Worm (Caenorhabditis elegans) whole organism, L3 larva: ENCODE data around the gene B0252.5.

Experiments
- R02D3.7 ChIP-seq: fragments of 150-350 bp; optimal IDR thresholded peaks from 2 replicates; lab custom pipeline; 2014; ENCODE audit warnings: missing biosample characterization, missing genetic modification characterization
- ZK546.5 ChIP-seq: sonication (generic microtip); optimal IDR thresholded peaks from 2 replicates; lab custom pipeline; 2017; ENCODE audit warnings: missing biosample characterization, missing genetic modification characterization
- ceh-16 ChIP-seq: sonication (generic microtip); optimal IDR thresholded peaks from 2 replicates; lab custom pipeline; 2017; ENCODE audit warnings: missing biosample characterization, missing genetic modification characterization
- ceh-28 ChIP-seq: fragments of 150-350 bp; optimal IDR thresholded peaks from 2 replicates; lab custom pipeline; 2014; ENCODE audit warnings: missing biosample characterization, missing genetic modification reagents, missing genetic modification characterization
- ceh-82 ChIP-seq: fragments of 150-350 bp; optimal IDR thresholded peaks from 2 replicates; lab custom pipeline; 2014; ENCODE audit warnings: missing biosample characterization, missing genetic modification characterization
- elt-2 ChIP-seq: sonication (generic microtip); optimal IDR thresholded peaks from 2 replicates; lab custom pipeline; 2016; ENCODE audit warnings: missing genetic modification reagents, mild to moderate bottlenecking, missing genetic modification characterization, missing compliant biosample characterization
- fkh-10 ChIP-seq: sonication (generic microtip); optimal IDR thresholded peaks from 2 replicates; lab custom pipeline; 2017; ENCODE audit warnings: missing biosample characterization, missing genetic modification reagents, missing genetic modification characterization
- fkh-2 ChIP-seq: fragments of 150-350 bp; optimal IDR thresholded peaks from 2 replicates; lab custom pipeline; 2014; ENCODE audit warnings: missing biosample characterization, missing genetic modification reagents, missing genetic modification characterization
- hmg-11 ChIP-seq: sonication (generic microtip); optimal IDR thresholded peaks from 2 replicates; lab custom pipeline; 2016; ENCODE audit warnings: missing genetic modification characterization, missing compliant biosample characterization
- jun-1 ChIP-seq: fragments of 150-350 bp; optimal IDR thresholded peaks from 2 replicates; lab custom pipeline; 2014; ENCODE audit warnings: missing biosample characterization, missing genetic modification reagents, missing genetic modification characterization
- lin-15B ChIP-seq: fragments of 150-350 bp; optimal IDR thresholded peaks from 2 replicates; lab custom pipeline; 2014; ENCODE audit warnings: missing biosample characterization, missing genetic modification characterization
- lin-39 ChIP-seq: fragments of 150-350 bp; optimal IDR thresholded peaks from 2 replicates; lab custom pipeline; 2018; ENCODE audit warnings: missing biosample characterization, missing genetic modification reagents, missing genetic modification characterization
- lsy-12 ChIP-seq: sonication (generic microtip); optimal IDR thresholded peaks from 2 replicates; lab custom pipeline; 2016; ENCODE audit warnings: mild to moderate bottlenecking, missing genetic modification characterization, missing compliant biosample characterization
- nfya-1 ChIP-seq: sonication (generic microtip); optimal IDR thresholded peaks from 2 replicates; lab custom pipeline; 2017; ENCODE audit warnings: missing genetic modification characterization, mild to moderate bottlenecking, missing compliant biosample characterization, antibody characterized with exemption, moderate library complexity; ENCODE audit not compliant: insufficient read depth
- nhr-12 ChIP-seq: fragments of 150-350 bp; optimal IDR thresholded peaks from 2 replicates; lab custom pipeline; 2014; ENCODE audit warnings: missing biosample characterization, missing genetic modification characterization
- nhr-28 ChIP-seq: fragments of 150-350 bp; optimal IDR thresholded peaks from 2 replicates; lab custom pipeline; 2014; ENCODE audit warnings: missing biosample characterization, missing genetic modification characterization
- nhr-43 ChIP-seq: sonication (generic microtip); optimal IDR thresholded peaks from 2 replicates; lab custom pipeline; 2016; ENCODE audit warnings: mild to moderate bottlenecking, missing genetic modification characterization, missing compliant biosample characterization; ENCODE audit not compliant: poor library complexity, severe bottlenecking
- nhr-67 ChIP-seq: fragments of 150-350 bp; optimal IDR thresholded peaks from 2 replicates; lab custom pipeline; 2014; ENCODE audit warnings: missing biosample characterization, missing genetic modification characterization
- nhr-77 ChIP-seq: fragments of 150-350 bp; optimal IDR thresholded peaks from 2 replicates; lab custom pipeline; 2014; ENCODE audit warnings: missing biosample characterization, missing genetic modification characterization
- pha-4 ChIP-seq: fragments of 150-350 bp; optimal IDR thresholded peaks from 2 replicates; lab custom pipeline; 2014; ENCODE audit warnings: missing biosample characterization, missing genetic modification reagents, missing genetic modification characterization
- pqm-1 ChIP-seq: fragments of 150-350 bp; optimal IDR thresholded peaks from 2 replicates; lab custom pipeline; 2017; ENCODE audit warnings: missing biosample characterization, missing genetic modification characterization, inconsistent platforms
- sea-2 ChIP-seq: fragments of 150-350 bp; sonication (generic microtip); optimal IDR thresholded peaks from 4 replicates; lab custom pipeline; 2014; ENCODE audit warnings: missing biosample characterization, missing genetic modification reagents, missing genetic modification characterization
- snpc-4 ChIP-seq: fragments of 150-350 bp; optimal IDR thresholded peaks from 2 replicates; lab custom pipeline; 2014; ENCODE audit warnings: missing biosample characterization, missing genetic modification characterization
- ztf-11 ChIP-seq: fragments of 150-350 bp; optimal IDR thresholded peaks from 2 replicates; lab custom pipeline; 2014; ENCODE audit warnings: missing biosample characterization, missing genetic modification characterization
- ztf-4 ChIP-seq: fragments of 150-350 bp; optimal IDR thresholded peaks from 2 replicates; lab custom pipeline; 2014; ENCODE audit warnings: missing biosample characterization, missing genetic modification characterization

Gene B0252.5

DNA sequence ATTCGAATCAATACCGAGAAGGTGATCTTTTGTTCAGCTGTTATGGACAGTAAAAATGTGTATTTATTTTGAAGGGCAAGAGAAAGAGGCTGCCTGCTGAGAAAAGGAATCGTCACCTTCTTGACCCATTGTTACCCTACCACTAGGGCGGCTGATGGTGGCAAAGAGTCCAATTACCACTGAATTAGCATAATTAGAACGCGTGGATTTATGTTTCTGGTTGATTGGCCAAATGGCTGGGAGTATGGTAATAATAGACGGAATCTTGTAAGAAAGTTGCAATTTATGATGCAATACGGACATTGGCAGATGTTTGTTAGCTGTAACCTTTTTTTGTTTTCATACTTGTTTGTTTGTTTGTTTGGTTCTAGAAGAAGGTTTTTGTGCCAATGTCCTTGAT, 21.2 kb upstream of the B0252.5 start:
- TF ChIP-seq fkh-10 (GFP tag; lab: Kevin White, UChicago), result no peak
- TF ChIP-seq ceh-28 (tag; lab: Kevin White, UChicago), result no peak

DNA sequence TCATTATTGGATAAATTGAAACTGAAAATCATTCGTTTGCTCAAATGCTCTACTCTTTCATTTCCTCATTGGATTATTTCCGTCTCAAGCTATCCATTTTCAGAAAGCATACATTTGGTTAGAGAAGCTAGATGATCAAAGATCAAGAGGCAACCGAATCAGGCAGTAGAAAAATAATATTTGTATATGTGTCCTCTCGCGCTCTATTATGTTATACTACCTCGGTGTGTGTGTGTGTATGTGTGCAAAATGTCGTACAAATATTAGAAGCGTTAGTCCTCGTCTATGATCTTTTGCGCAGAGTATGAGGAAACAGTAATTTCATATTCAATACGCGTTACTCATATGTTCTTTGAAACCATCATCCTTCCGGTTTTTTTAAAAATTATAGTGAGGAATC, 18.4 kb upstream of the B0252.5 start:
- TF ChIP-seq ceh-16, result no peak
- TF ChIP-seq ceh-28 (tag; lab: Kevin White, UChicago), result peak; percentile 2
- peak; percentile 74 for TF ChIP-seq pha-4

ce11 chrII:6936528-6936927, 17.9 kb upstream of the B0252.5 start:
- TF ChIP-seq fkh-2 (tag; lab: Kevin White, UChicago) (no peak), ztf-4 (tag; lab: Kevin White, UChicago) (no peak), pqm-1 (peak; percentile 9), lin-15B (tag; lab: Kevin White, UChicago) (no peak), fkh-10 (GFP tag; lab: Kevin White, UChicago) (no peak)

DNA sequence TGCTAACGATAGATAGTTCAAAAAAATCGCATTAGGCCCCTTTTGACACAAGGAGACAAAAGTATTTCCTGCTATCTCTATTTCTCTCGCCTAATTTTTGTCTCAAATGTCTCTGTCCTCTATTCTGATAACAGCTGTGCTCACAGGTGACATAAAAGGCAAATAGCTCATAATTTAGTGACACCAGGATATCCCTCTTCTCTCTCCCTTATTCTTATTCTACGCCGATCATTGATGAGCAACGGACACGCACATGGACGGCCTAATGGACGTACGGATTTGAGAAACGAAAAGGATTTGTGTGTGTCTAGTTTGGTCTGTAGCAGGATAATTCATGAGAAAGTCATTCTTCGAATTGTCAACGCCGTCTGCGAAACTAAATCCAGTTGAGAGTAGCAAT, 17.3 kb upstream of the B0252.5 start:
- TF ChIP-seq lin-15B (tag; lab: Kevin White, UChicago) (no peak), ztf-4 (tag; lab: Kevin White, UChicago) (no peak), nhr-28 (tag; lab: Kevin White, UChicago) (no peak), snpc-4 (no peak), nhr-43 (tag; lab: Kevin White, UChicago) (no peak), nhr-67 (no peak), nhr-12 (tag; lab: Kevin White, UChicago) (no peak)

DNA sequence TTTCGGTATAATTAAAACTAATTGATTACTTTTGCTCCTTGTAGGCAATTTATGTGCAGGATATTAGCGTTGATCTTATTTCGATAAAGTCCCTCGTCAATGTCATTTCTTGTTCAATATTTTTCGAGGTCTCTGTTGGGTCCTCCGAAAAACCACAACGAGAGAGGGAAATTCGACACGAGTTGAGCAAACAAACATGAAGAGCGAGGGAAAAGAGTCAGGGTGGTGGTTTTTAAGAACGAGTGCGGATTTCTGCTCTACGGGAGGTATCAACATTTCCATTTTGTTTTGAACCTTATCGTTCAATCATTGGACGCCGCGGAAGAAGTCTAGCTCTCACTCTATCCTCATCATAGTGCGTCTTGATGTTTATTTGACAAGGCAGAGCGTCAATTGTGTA, 16.1 kb upstream of the B0252.5 start:
- TF ChIP-seq lin-39 (tag; lab: Kevin White, UChicago) (peak; percentile 46), pha-4 (peak; percentile 43), sea-2 (no peak)

ce11 chrII:6932978-6933377, 14.3 kb upstream of the B0252.5 start:
- no peak for TF ChIP-seq jun-1 (tag; lab: Kevin White, UChicago)
- TF ChIP-seq nhr-77 (tag; lab: Kevin White, UChicago), result no peak
- no peak for TF ChIP-seq ztf-11 (tag; lab: Kevin White, UChicago)
- TF ChIP-seq pha-4, result peak; percentile 13
- TF ChIP-seq ceh-28 (tag; lab: Kevin White, UChicago), result peak; percentile 70

ce11 chrII:6930072-6930471, 11.4 kb upstream of the B0252.5 start:
- TF ChIP-seq fkh-10 (GFP tag; lab: Kevin White, UChicago), result no peak
- TF ChIP-seq pha-4, result peak; percentile 4
- TF ChIP-seq lsy-12 (tag; lab: Kevin White, UChicago), result no peak
- peak; percentile 1 for TF ChIP-seq elt-2 (tag; lab: Kevin White, UChicago)
- peak; percentile 28 for TF ChIP-seq nfya-1 (tag; lab: Kevin White, UChicago)

DNA sequence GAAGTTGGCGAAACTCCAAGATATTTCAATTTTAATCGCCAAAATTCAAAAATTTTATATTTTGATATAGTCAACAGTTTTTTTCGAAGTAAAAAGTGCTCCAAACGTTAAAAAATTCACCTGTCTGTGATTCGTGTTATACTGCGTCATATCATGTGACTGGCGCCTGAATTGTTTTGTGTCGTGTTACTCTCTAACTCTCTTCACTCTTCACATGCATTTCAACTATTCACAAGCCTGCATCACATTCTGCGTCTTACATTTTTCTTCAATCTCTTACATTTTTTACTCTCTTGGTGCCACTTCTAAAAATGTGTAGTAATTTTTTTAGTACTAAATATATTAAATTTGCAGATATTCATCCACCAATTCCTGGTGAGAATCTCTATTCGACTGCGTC, 9.7 kb upstream of the B0252.5 start, which contains the start of gene flcn-1:
TSS of gene flcn-1 (plus strand) at position 348 of the 400 bp plus-strand sequence.
- peak; percentile 47 for TF ChIP-seq pha-4
- peak; percentile 64 for TF ChIP-seq hmg-11
- TF ChIP-seq R02D3.7 (tag; lab: Kevin White, UChicago), result no peak
- TF ChIP-seq snpc-4, result peak; percentile 43
- peak; percentile 3 for TF ChIP-seq lsy-12 (tag; lab: Kevin White, UChicago)
- TF ChIP-seq nfya-1 (tag; lab: Kevin White, UChicago), result peak; percentile 57
- TF ChIP-seq pqm-1, result peak; percentile 2
- TF ChIP-seq ceh-82, result no peak
- TF ChIP-seq elt-2 (tag; lab: Kevin White, UChicago), result peak; percentile 50
- TF ChIP-seq, all 47 proteins: peak for 7

DNA sequence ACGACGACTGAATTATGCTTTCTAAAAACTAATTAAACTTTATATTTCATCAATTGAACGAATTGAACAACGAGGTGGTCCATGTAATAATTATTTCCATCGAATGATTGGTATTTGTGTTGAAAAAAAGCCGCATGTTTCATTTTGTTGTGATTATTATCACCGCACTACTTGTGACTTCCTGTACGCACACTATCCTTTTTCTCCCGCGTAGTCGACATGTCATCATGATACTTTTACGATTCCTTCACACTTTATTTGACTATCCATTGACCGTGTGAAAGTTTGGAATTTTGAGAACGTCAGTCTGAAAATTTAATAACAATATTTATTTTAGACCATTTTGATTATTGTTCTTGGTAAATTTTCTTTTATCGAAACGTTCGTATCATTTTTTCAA, 8.9 kb upstream of the B0252.5 start, which contains the start of gene F22D3.4:
TSS of gene F22D3.4 (minus strand) at position 1 of the 400 bp plus-strand sequence.
- TF ChIP-seq ZK546.5 (tag; lab: Kevin White, UChicago) (no peak), elt-2 (tag; lab: Kevin White, UChicago) (peak; percentile 21)
